Fruit fly (Drosophila melanogaster) whole organism, wandering third instar larva: Measurements from ENCODE around the gene CG17272.

ENCODE experiments used
- Abd-B ChIP-seq: fragments of >200 bp; optimal IDR thresholded peaks from 2 replicates; lab custom pipeline; 2017; ENCODE audit warnings: missing biosample characterization, missing genetic modification characterization
- CG32264 ChIP-seq: fragments of 200-800 bp; sonication (Bioruptor generic); optimal IDR thresholded peaks from 2 replicates; lab custom pipeline; 2016; ENCODE audit warnings: missing biosample characterization, missing genetic modification characterization
- CG9705 ChIP-seq: fragments of 200-800 bp; sonication (Bioruptor generic); optimal IDR thresholded peaks from 2 replicates; lab custom pipeline; 2018; ENCODE audit warnings: missing biosample characterization, mild to moderate bottlenecking, missing genetic modification characterization
- CrebA ChIP-seq: fragments of 200-800 bp; sonication (Bioruptor generic); optimal IDR thresholded peaks from 2 replicates; lab custom pipeline; 2016; ENCODE audit warnings: missing biosample characterization, mild to moderate bottlenecking, missing genetic modification characterization, borderline replicate concordance
- Dfd ChIP-seq: fragments of >200 bp; optimal IDR thresholded peaks from 2 replicates; lab custom pipeline; 2017; ENCODE audit warnings: missing biosample characterization, missing genetic modification characterization
- Dif ChIP-seq: fragments of 200-275, 200-300 bp; sonication (Bioruptor generic); optimal IDR thresholded peaks from 2 replicates; lab custom pipeline; 2018; ENCODE audit warnings: missing biosample characterization, missing genetic modification characterization; ENCODE audit not compliant: partially characterized antibody
- GATAd ChIP-seq: sonication (Bioruptor generic); optimal IDR thresholded peaks from 2 replicates; lab custom pipeline; 2016; ENCODE audit warnings: missing biosample characterization, missing genetic modification characterization
- HLH106 ChIP-seq: fragments of 200-800 bp; optimal IDR thresholded peaks from 3 replicates; lab custom pipeline; 2019; ENCODE audit warnings: missing biosample characterization, mild to moderate bottlenecking, missing genetic modification characterization, moderate library complexity
- Hnf4 ChIP-seq: fragments of 200-800 bp; sonication (Bioruptor generic); optimal IDR thresholded peaks from 2 replicates; lab custom pipeline; 2016; ENCODE audit warnings: missing biosample characterization, mild to moderate bottlenecking, missing genetic modification characterization
- Hr78 ChIP-seq: fragments of >200 bp; optimal IDR thresholded peaks from 2 replicates; lab custom pipeline; 2017; ENCODE audit warnings: missing biosample characterization, missing genetic modification characterization
- Hr83 ChIP-seq: fragments of 200-300 bp; sonication (Bioruptor generic); optimal IDR thresholded peaks from 2 replicates; lab custom pipeline; 2016; ENCODE audit warnings: missing biosample characterization, mild to moderate bottlenecking, missing genetic modification characterization, moderate library complexity; ENCODE audit not compliant: poor library complexity, severe bottlenecking
- Jra ChIP-seq: sonication (Bioruptor generic); optimal IDR thresholded peaks from 2 replicates; lab custom pipeline; 2016; ENCODE audit warnings: missing biosample characterization, missing genetic modification characterization
- Mio ChIP-seq: sonication (Bioruptor generic); optimal IDR thresholded peaks from 2 replicates; lab custom pipeline; 2016; ENCODE audit warnings: missing biosample characterization, missing genetic modification characterization
- Myc ChIP-seq: fragments of >200 bp; optimal IDR thresholded peaks from 2 replicates; lab custom pipeline; 2017
- N ChIP-seq: fragments of >200 bp; optimal IDR thresholded peaks from 2 replicates; lab custom pipeline; 2018; ENCODE audit warnings: missing biosample characterization, missing external identifiers, missing genetic modification characterization
- OdsH ChIP-seq: fragments of 200-800 bp; sonication (Bioruptor generic); optimal IDR thresholded peaks from 2 replicates; lab custom pipeline; 2016; ENCODE audit warnings: missing biosample characterization, mild to moderate bottlenecking, missing genetic modification characterization
- Rel ChIP-seq, 2 experiments: fragments of 200-800 bp; sonication (Bioruptor generic) in 1 of 2; optimal IDR thresholded peaks; 2 replicates in 1 of 2; 3 replicates in 1 of 2; lab custom pipeline; 2016 to 2019; ENCODE audit warnings: mild to moderate bottlenecking in 2 of 2, missing biosample characterization in 2 of 2, missing genetic modification characterization in 2 of 2, moderate library complexity in 1 of 2
- Sp1 ChIP-seq: fragments of 200-800 bp; sonication (Bioruptor generic); optimal IDR thresholded peaks from 3 replicates; lab custom pipeline; 2019; ENCODE audit warnings: missing biosample characterization, mild to moderate bottlenecking, missing genetic modification characterization, moderate library complexity
- Vsx2 ChIP-seq: fragments of 200-300, 225-300 bp; sonication (Bioruptor generic); optimal IDR thresholded peaks from 2 replicates; lab custom pipeline; 2018; ENCODE audit warnings: missing biosample characterization, missing genetic modification characterization; ENCODE audit not compliant: partially characterized antibody
- br ChIP-seq: fragments of 200-800 bp; sonication (Bioruptor generic); optimal IDR thresholded peaks from 2 replicates; lab custom pipeline; 2016; ENCODE audit warnings: missing biosample characterization, missing genetic modification characterization
- brk ChIP-seq: fragments of 200-800 bp; sonication (Bioruptor generic); optimal IDR thresholded peaks from 2 replicates; lab custom pipeline; 2016; ENCODE audit warnings: missing biosample characterization, mild to moderate bottlenecking, missing genetic modification characterization
- dl ChIP-seq, 2 experiments: fragments of 175-275, 200-275 bp in 1 of 2; fragments of 200-275 bp in 1 of 2; sonication (Bioruptor generic); optimal IDR thresholded peaks; lab custom pipeline; 2018; ENCODE audit warnings: mild to moderate bottlenecking in 2 of 2, missing biosample characterization in 2 of 2, missing genetic modification characterization in 2 of 2, moderate library complexity in 2 of 2; ENCODE audit not compliant: partially characterized antibody in 2 of 2, insufficient read depth in 1 of 2
- dmrt93B ChIP-seq: fragments of 200-800 bp; sonication (Bioruptor generic); optimal IDR thresholded peaks from 2 replicates; lab custom pipeline; 2018; ENCODE audit warnings: missing biosample characterization, mild to moderate bottlenecking, missing genetic modification characterization
- dsf ChIP-seq: sonication (Bioruptor generic); optimal IDR thresholded peaks from 2 replicates; lab custom pipeline; 2016; ENCODE audit warnings: missing biosample characterization, missing genetic modification characterization, borderline replicate concordance
- ey ChIP-seq: fragments of 200-800 bp; sonication (Bioruptor generic); optimal IDR thresholded peaks from 2 replicates; lab custom pipeline; 2016; ENCODE audit warnings: missing biosample characterization, missing genetic modification characterization
- foxo ChIP-seq, 2 experiments: fragments of 200-800 bp; sonication (Bioruptor generic); optimal IDR thresholded peaks; 2 replicates in 1 of 2; 3 replicates in 1 of 2; lab custom pipeline; 2016 to 2017; ENCODE audit warnings: missing biosample characterization in 2 of 2, missing genetic modification characterization in 2 of 2
- fru ChIP-seq: fragments of 200-800 bp; sonication (Bioruptor generic); optimal IDR thresholded peaks from 3 replicates; lab custom pipeline; 2016; ENCODE audit warnings: missing biosample characterization, mild to moderate bottlenecking, missing genetic modification characterization
- h ChIP-seq: fragments of 200-800 bp; sonication (Bioruptor generic); optimal IDR thresholded peaks from 3 replicates; lab custom pipeline; 2016; ENCODE audit warnings: missing biosample characterization, mild to moderate bottlenecking, missing genetic modification characterization
- jim ChIP-seq: fragments of 175-275, 200-325 bp; sonication (Bioruptor generic); optimal IDR thresholded peaks from 2 replicates; lab custom pipeline; 2016; ENCODE audit warnings: missing biosample characterization, mild to moderate bottlenecking, missing genetic modification characterization
- lola ChIP-seq: fragments of >200 bp; optimal IDR thresholded peaks from 2 replicates; lab custom pipeline; 2017; ENCODE audit warnings: missing biosample characterization, missing genetic modification characterization
- pan ChIP-seq: fragments of >200 bp; optimal IDR thresholded peaks from 2 replicates; lab custom pipeline; 2017
- psq ChIP-seq: fragments of 200-800 bp; sonication (Bioruptor generic); optimal IDR thresholded peaks from 3 replicates; lab custom pipeline; 2017; ENCODE audit warnings: missing biosample characterization, mild to moderate bottlenecking, missing genetic modification characterization, moderate library complexity
- rgr ChIP-seq: fragments of 200-800 bp; sonication (Bioruptor generic); optimal IDR thresholded peaks from 3 replicates; lab custom pipeline; 2016; ENCODE audit warnings: missing biosample characterization, mild to moderate bottlenecking, missing genetic modification characterization
- sage ChIP-seq: fragments of 200-800 bp; sonication (Bioruptor generic); optimal IDR thresholded peaks from 2 replicates; lab custom pipeline; 2016; ENCODE audit warnings: missing biosample characterization, mild to moderate bottlenecking, missing genetic modification characterization
- sv ChIP-seq: fragments of 200-800 bp; sonication (Bioruptor generic); optimal IDR thresholded peaks from 3 replicates; lab custom pipeline; 2016; ENCODE audit warnings: missing biosample characterization, missing genetic modification characterization
- tai ChIP-seq: sonication (Bioruptor generic); optimal IDR thresholded peaks from 2 replicates; lab custom pipeline; 2016; ENCODE audit warnings: missing biosample characterization, missing genetic modification characterization
- usp ChIP-seq: fragments of >200 bp; optimal IDR thresholded peaks from 2 replicates; lab custom pipeline; 2017; ENCODE audit warnings: missing biosample characterization, missing genetic modification characterization
- woc ChIP-seq: sonication (Bioruptor generic); optimal IDR thresholded peaks from 2 replicates; lab custom pipeline; 2016; ENCODE audit warnings: missing biosample characterization, mild to moderate bottlenecking, missing genetic modification characterization

The CG17272 gene

dm6 chr3R:20783714-20784435, 40.2 kb downstream of the CG17272 start:
- TF ChIP-seq dsf (GFP tag; lab: Kevin White, UChicago) (no peak), Vsx2 (GFP tag; lab: Kevin White, UChicago) (peak; percentile 15), jim (GFP tag; lab: Kevin White, UChicago) (peak; percentile 43), HLH106 (tag; lab: Kevin White, UChicago) (no peak), Sp1 (GFP tag; lab: Kevin White, UChicago) (peak; percentile 52), Rel (GFP tag; optimal IDR thresholded peaks at IDR 0.05; lab: Kevin White, UChicago) (peak; percentile 24), Rel (tag; optimal IDR thresholded peaks at IDR 0.05; lab: Kevin White, UChicago) (peak; percentile 72), h (GFP tag; lab: Kevin White, UChicago) (peak; percentile 67), Abd-B (peak; percentile 72), N (peak; percentile 86), br (GFP tag; lab: Kevin White, UChicago) (peak; percentile 52), CG32264 (peak; percentile 27), CG9705 (GFP tag; lab: Kevin White, UChicago) (no peak), Hr83 (GFP tag; lab: Kevin White, UChicago) (peak; percentile 81), Hr78 (peak; percentile 65), OdsH (peak; percentile 53), GATAd (GFP tag; lab: Kevin White, UChicago) (peak; percentile 27), dl (GFP tag; optimal IDR thresholded peaks at IDR 0.05; lab: Kevin White, UChicago; ENCODE audit: insufficient read depth in 1 of 2, partially characterized antibody in 2 of 2) (peak in 1 of 2 experiments; percentile 35), lola (GFP tag; lab: Kevin White, UChicago) (no peak), tai (GFP tag; lab: Kevin White, UChicago) (peak; percentile 20), ey (GFP tag; lab: Kevin White, UChicago) (peak; percentile 32), pan (no peak), sv (GFP tag; lab: Kevin White, UChicago) (no peak), Jra (GFP tag; lab: Kevin White, UChicago) (peak; percentile 44), brk (GFP tag; lab: Kevin White, UChicago) (no peak), woc (GFP tag; lab: Kevin White, UChicago) (peak; percentile 8), dmrt93B (GFP tag; lab: Kevin White, UChicago) (no peak), usp (GFP tag; lab: Kevin White, UChicago) (no peak), Dif (GFP tag; lab: Kevin White, UChicago) (peak; percentile 68), CrebA (GFP tag; lab: Kevin White, UChicago) (peak; percentile 77), Myc (lab: Kevin White, UChicago) (no peak), sage (GFP tag; lab: Kevin White, UChicago) (peak; percentile 43), foxo (GFP tag; optimal IDR thresholded peaks at IDR 0.05; lab: Kevin White, UChicago) (peak; percentile 5 to 73), Mio (GFP tag; lab: Kevin White, UChicago) (no peak), Dfd (GFP tag; lab: Kevin White, UChicago) (no peak), rgr (GFP tag; lab: Kevin White, UChicago) (peak; percentile 65), psq (GFP tag; lab: Kevin White, UChicago) (peak; percentile 93), fru (peak; percentile 65), Hnf4 (peak; percentile 56)

DNA sequence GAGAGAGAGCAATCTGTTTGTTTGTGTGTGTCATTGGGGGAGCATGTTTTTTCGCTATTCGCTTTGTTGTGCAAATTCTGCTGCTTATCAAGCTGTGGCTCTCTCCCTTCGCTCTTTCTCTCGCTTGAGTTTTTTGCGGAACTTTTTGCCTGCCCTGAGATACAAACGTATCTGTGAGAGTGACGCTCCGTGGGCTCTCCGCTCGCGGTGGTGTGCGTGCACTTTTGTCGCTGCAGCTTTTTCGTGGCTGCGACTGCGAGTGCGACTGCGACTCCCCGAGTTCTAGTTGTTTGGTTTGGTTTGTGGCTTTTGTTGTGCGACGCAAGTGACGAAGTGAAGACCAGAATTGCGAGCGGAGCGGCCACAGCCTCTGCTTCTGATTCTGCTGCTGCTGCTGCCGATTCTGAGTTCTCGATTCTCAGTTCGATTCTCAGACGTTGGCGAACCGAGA, 41.4 kb downstream of the CG17272 start:
- TF ChIP-seq Hr83 (GFP tag; lab: Kevin White, UChicago) (peak; percentile 1), Sp1 (GFP tag; lab: Kevin White, UChicago) (peak; percentile 36), sv (GFP tag; lab: Kevin White, UChicago) (no peak), dl (GFP tag; optimal IDR thresholded peaks at IDR 0.05; lab: Kevin White, UChicago; ENCODE audit: insufficient read depth in 1 of 2, partially characterized antibody in 2 of 2) (peak; percentile 84 to 88), HLH106 (tag; lab: Kevin White, UChicago) (peak; percentile 3), lola (GFP tag; lab: Kevin White, UChicago) (no peak), ey (GFP tag; lab: Kevin White, UChicago) (no peak), rgr (GFP tag; lab: Kevin White, UChicago) (peak; percentile 19), br (GFP tag; lab: Kevin White, UChicago) (peak; percentile 43), woc (GFP tag; lab: Kevin White, UChicago) (no peak), jim (GFP tag; lab: Kevin White, UChicago) (no peak), Rel (GFP tag; optimal IDR thresholded peaks at IDR 0.05; lab: Kevin White, UChicago) (peak; percentile 94), Rel (tag; optimal IDR thresholded peaks at IDR 0.05; lab: Kevin White, UChicago) (peak; percentile 65), Mio (GFP tag; lab: Kevin White, UChicago) (no peak), Dfd (GFP tag; lab: Kevin White, UChicago) (no peak), sage (GFP tag; lab: Kevin White, UChicago) (peak; percentile 84), Jra (GFP tag; lab: Kevin White, UChicago) (peak; percentile 47), CrebA (GFP tag; lab: Kevin White, UChicago) (peak; percentile 92), Myc (lab: Kevin White, UChicago) (no peak), Hr78 (no peak), CG9705 (GFP tag; lab: Kevin White, UChicago) (no peak), Abd-B (no peak), h (GFP tag; lab: Kevin White, UChicago) (peak; percentile 51), GATAd (GFP tag; lab: Kevin White, UChicago) (no peak), N (peak; percentile 25), psq (GFP tag; lab: Kevin White, UChicago) (peak; percentile 79), foxo (GFP tag; optimal IDR thresholded peaks at IDR 0.05; lab: Kevin White, UChicago) (peak in 1 of 2 experiments; percentile 89), pan (no peak), fru (no peak), tai (GFP tag; lab: Kevin White, UChicago) (no peak), CG32264 (peak; percentile 61), Hnf4 (no peak), usp (GFP tag; lab: Kevin White, UChicago) (no peak), Dif (GFP tag; lab: Kevin White, UChicago) (peak; percentile 95), dsf (GFP tag; lab: Kevin White, UChicago) (no peak), OdsH (no peak), brk (GFP tag; lab: Kevin White, UChicago) (peak; percentile 76), Vsx2 (GFP tag; lab: Kevin White, UChicago) (peak; percentile 85), dmrt93B (GFP tag; lab: Kevin White, UChicago) (no peak)
- TF ChIP-seq, all 38 proteins: peak for 18
